Worm (Caenorhabditis elegans) whole organism, L4 larva: Measurements from ENCODE around the gene Y97E10AR.8.

Experiments
- F26F4.8 ChIP-seq: fragments of 200-800 bp; sonication (Bioruptor generic); conservative IDR thresholded peaks from 2 replicates; pipeline ENCODE4 v1.3.6; 2022; ENCODE audit warnings: missing genetic modification characterization, missing compliant biosample characterization
- F44E2.7 ChIP-seq: fragments of 200-800 bp; sonication (Bioruptor generic); IDR thresholded peaks from 2 replicates; pipeline ENCODE4 v2.1.2; 2022; ENCODE audit warnings: missing genetic modification characterization, missing compliant biosample characterization
- F49E8.2 ChIP-seq: sonication (generic microtip); optimal IDR thresholded peaks from 2 replicates; lab custom pipeline; 2016; ENCODE audit warnings: missing compliant biosample characterization, mild to moderate bottlenecking, missing genetic modification characterization, borderline replicate concordance
- Y5F2A.4 ChIP-seq: fragments of 200-800 bp; sonication (Bioruptor generic); optimal IDR thresholded peaks from 2 replicates; lab custom pipeline; 2018; ENCODE audit warnings: mild to moderate bottlenecking, missing genetic modification characterization, missing compliant biosample characterization
- ama-1 ChIP-seq: fragments of 150-350 bp; optimal IDR thresholded peaks from 2 replicates; lab custom pipeline; 2014; ENCODE audit warnings: inconsistent platforms, mixed read lengths
- ceh-20 ChIP-seq: fragments of 200-800 bp; sonication (Bioruptor generic); IDR thresholded peaks from 2 replicates; pipeline ENCODE4 v1.3.6; 2022; ENCODE audit warnings: missing genetic modification reagents, missing genetic modification characterization, missing compliant biosample characterization
- ces-1 ChIP-seq: fragments of 150-350 bp; sonication (generic microtip); optimal IDR thresholded peaks from 4 replicates; lab custom pipeline; 2014; ENCODE audit warnings: missing biosample characterization, missing genetic modification reagents, missing genetic modification characterization
- cey-2 ChIP-seq: sonication (generic microtip); optimal IDR thresholded peaks from 3 replicates; lab custom pipeline; 2017; ENCODE audit warnings: missing genetic modification characterization, mild to moderate bottlenecking, missing compliant biosample characterization, antibody characterized with exemption, borderline replicate concordance; ENCODE audit not compliant: insufficient read depth
- ctbp-1 ChIP-seq: fragments of 200-800 bp; sonication (Bioruptor generic); IDR thresholded peaks from 2 replicates; pipeline ENCODE4 v1.3.6; 2022; ENCODE audit warnings: missing genetic modification reagents, missing genetic modification characterization, missing compliant biosample characterization
- dmd-6 ChIP-seq: fragments of 200-800 bp; sonication (Bioruptor generic); IDR thresholded peaks from 2 replicates; pipeline ENCODE4 v1.3.6; 2022; ENCODE audit warnings: missing genetic modification reagents, missing genetic modification characterization, missing compliant biosample characterization
- dmd-8 ChIP-seq: fragments of 200-800 bp; sonication (Bioruptor generic); IDR thresholded peaks from 2 replicates; pipeline ENCODE4 v1.3.6; 2022; ENCODE audit warnings: missing genetic modification characterization, missing compliant biosample characterization
- fkh-10 ChIP-seq: fragments of 150-350 bp; optimal IDR thresholded peaks from 2 replicates; lab custom pipeline; 2014; ENCODE audit warnings: missing biosample characterization, missing genetic modification reagents, missing genetic modification characterization
- fos-1 ChIP-seq: fragments of 150-350 bp; optimal IDR thresholded peaks from 2 replicates; lab custom pipeline; 2014; ENCODE audit warnings: missing biosample characterization, missing genetic modification characterization
- hlh-11 ChIP-seq: fragments of 200-800 bp; sonication (Bioruptor generic); optimal IDR thresholded peaks from 2 replicates; lab custom pipeline; 2018; ENCODE audit warnings: mild to moderate bottlenecking, missing genetic modification characterization, missing compliant biosample characterization
- hlh-30 ChIP-seq: sonication (generic microtip); optimal IDR thresholded peaks from 2 replicates; lab custom pipeline; 2017; ENCODE audit warnings: antibody characterized with exemption, mild to moderate bottlenecking, missing genetic modification characterization, missing compliant biosample characterization; ENCODE audit not compliant: insufficient read depth
- jun-1 ChIP-seq: fragments of 150-350 bp; optimal IDR thresholded peaks from 2 replicates; lab custom pipeline; 2014; ENCODE audit warnings: missing biosample characterization, missing genetic modification reagents, missing genetic modification characterization
- lir-3 ChIP-seq: sonication (generic microtip); optimal IDR thresholded peaks from 2 replicates; lab custom pipeline; 2016; ENCODE audit warnings: mild to moderate bottlenecking, missing genetic modification characterization, missing compliant biosample characterization
- madf-5 ChIP-seq, 2 experiments: fragments of 200-800 bp; sonication (Bioruptor generic); IDR thresholded peaks; 2 replicates each; pipeline ENCODE4 v1.3.6; 2022; ENCODE audit warnings: missing compliant biosample characterization in 2 of 2, missing genetic modification characterization in 2 of 2
- mdl-1 ChIP-seq, 2 experiments: fragments of 150-350 bp in 1 of 2; sonication (generic microtip) in 1 of 2; optimal IDR thresholded peaks; 2 replicates each; lab custom pipeline; 2014 to 2017; ENCODE audit warnings: missing biosample characterization in 2 of 2, missing genetic modification characterization in 2 of 2
- mdt-29 ChIP-seq: fragments of 200-800 bp; sonication (Bioruptor generic); IDR thresholded peaks from 2 replicates; pipeline ENCODE4 v1.3.6; 2022; ENCODE audit warnings: missing genetic modification reagents, missing genetic modification characterization, missing compliant biosample characterization
- mep-1 ChIP-seq: fragments of 150-350 bp; sonication (generic microtip); optimal IDR thresholded peaks from 3 replicates; lab custom pipeline; 2014; ENCODE audit warnings: missing biosample characterization, missing genetic modification characterization
- mes-2 ChIP-seq: sonication (generic microtip); optimal IDR thresholded peaks from 2 replicates; lab custom pipeline; 2016; ENCODE audit warnings: missing genotype, mild to moderate bottlenecking, missing genetic modification characterization, missing compliant biosample characterization; ENCODE audit not compliant: poor library complexity, severe bottlenecking
- mxl-3 ChIP-seq: fragments of 200-800 bp; sonication (Bioruptor generic); optimal IDR thresholded peaks from 2 replicates; lab custom pipeline; 2018; ENCODE audit warnings: mild to moderate bottlenecking, missing genetic modification characterization, missing compliant biosample characterization
- nhr-102 ChIP-seq: sonication (generic microtip); optimal IDR thresholded peaks from 2 replicates; lab custom pipeline; 2016; ENCODE audit warnings: mild to moderate bottlenecking, missing genetic modification characterization, moderate library complexity, missing compliant biosample characterization
- nhr-237 ChIP-seq: sonication (generic microtip); optimal IDR thresholded peaks from 2 replicates; lab custom pipeline; 2017; ENCODE audit warnings: missing biosample characterization, missing genetic modification characterization
- nhr-25 ChIP-seq: sonication (generic microtip); optimal IDR thresholded peaks from 2 replicates; lab custom pipeline; 2017; ENCODE audit warnings: missing genetic modification characterization, mild to moderate bottlenecking, missing compliant biosample characterization, antibody characterized with exemption, moderate library complexity, borderline replicate concordance; ENCODE audit not compliant: insufficient read depth
- nhr-41 ChIP-seq: fragments of 200-800 bp; sonication (Bioruptor generic); IDR thresholded peaks from 2 replicates; pipeline ENCODE4 v1.3.6; 2022; ENCODE audit warnings: missing genetic modification reagents, missing genetic modification characterization, missing compliant biosample characterization
- nhr-48 ChIP-seq: sonication (generic microtip); optimal IDR thresholded peaks from 2 replicates; lab custom pipeline; 2016; ENCODE audit warnings: mild to moderate bottlenecking, missing genetic modification characterization, missing compliant biosample characterization
- nhr-6 ChIP-seq: fragments of 150-350 bp; optimal IDR thresholded peaks from 2 replicates; lab custom pipeline; 2014; ENCODE audit warnings: missing biosample characterization, missing genetic modification characterization
- nhr-76 ChIP-seq: fragments of 150-350 bp; optimal IDR thresholded peaks from 2 replicates; lab custom pipeline; 2014; ENCODE audit warnings: missing biosample characterization, missing genetic modification characterization
- pha-4 ChIP-seq, 2 experiments: fragments of 150-350 bp in 1 of 2; fragments of 200-800 bp in 1 of 2; sonication (Bioruptor generic) in 1 of 2; IDR thresholded peaks in 1 of 2; optimal IDR thresholded peaks in 1 of 2; 2 replicates each; pipeline versions ENCODE4 v1.3.6 to Lab custom; 2014 to 2022; ENCODE audit warnings: missing genetic modification characterization in 2 of 2, missing genetic modification reagents in 2 of 2, missing biosample characterization in 1 of 2, missing compliant biosample characterization in 1 of 2
- php-3 ChIP-seq: fragments of 200-800 bp; sonication (Bioruptor generic); IDR thresholded peaks from 2 replicates; pipeline ENCODE4 v1.3.6; 2022; ENCODE audit warnings: missing genetic modification reagents, missing genetic modification characterization, missing compliant biosample characterization
- rbr-2 ChIP-seq: sonication (generic microtip); optimal IDR thresholded peaks from 2 replicates; lab custom pipeline; 2016; ENCODE audit warnings: missing genotype, missing genetic modification characterization, missing compliant biosample characterization
- snpc-1.2 ChIP-seq: fragments of 200-800 bp; sonication (Bioruptor generic); IDR thresholded peaks from 2 replicates; pipeline ENCODE4 v1.3.6; 2022; ENCODE audit warnings: missing genetic modification reagents, missing genetic modification characterization, missing compliant biosample characterization
- unc-62 ChIP-seq, 3 experiments: fragments of 150-350 bp in 1 of 3; sonication (generic microtip); optimal IDR thresholded peaks in 2 of 3; peaks in 1 of 3; 1 replicate in 1 of 3; 2 replicates in 2 of 3; lab custom pipeline; 2014 to 2017; ENCODE audit warnings: missing biosample characterization in 3 of 3, missing genetic modification characterization in 3 of 3, missing genetic modification reagents in 3 of 3, missing genotype in 1 of 3
- vab-7 ChIP-seq: fragments of 200-800 bp; sonication (Bioruptor generic); IDR thresholded peaks from 2 replicates; pipeline ENCODE4 v1.3.6; 2022; ENCODE audit warnings: missing genetic modification reagents, missing genetic modification characterization, missing compliant biosample characterization

The Y97E10AR.8 gene

ce11 chrV:8040247-8041084 is 35.4 kb downstream of the Y97E10AR.8 start (continued):
- TF ChIP-seq ama-1 (lab: Kevin White, UChicago) (peak; percentile 88), fkh-10 (GFP tag; lab: Kevin White, UChicago) (no peak), dmd-8 (no peak), F49E8.2 (tag; lab: Kevin White, UChicago) (no peak), hlh-11 (peak; percentile 43), F44E2.7 (GFP tag; lab: Robert Waterston, UW) (no peak), vab-7 (GFP tag; lab: Robert Waterston, UW) (no peak), cey-2 (tag; lab: Kevin White, UChicago) (no peak), ceh-20 (GFP tag; lab: Robert Waterston, UW) (no peak), fos-1 (no peak), Y5F2A.4 (GFP tag; lab: Kevin White, UChicago) (no peak), nhr-237 (no peak), jun-1 (tag; lab: Kevin White, UChicago) (peak; percentile 8), ces-1 (GFP tag; lab: Kevin White, UChicago) (no peak), nhr-102 (tag; lab: Kevin White, UChicago) (no peak), rbr-2 (tag; lab: Kevin White, UChicago) (peak; percentile 40), mdl-1 (tag; optimal IDR thresholded peaks at IDR 0.05; lab: Kevin White, UChicago) (peak in 1 of 2 experiments; percentile 43), php-3 (GFP tag; lab: Robert Waterston, UW) (no peak), lir-3 (tag; lab: Kevin White, UChicago) (no peak), nhr-48 (tag; lab: Kevin White, UChicago) (peak; percentile 51), ctbp-1 (no peak), dmd-6 (GFP tag; lab: Robert Waterston, UW) (0 out of 2 replicates have a peak, but pooled peaks have one; percentile 13), nhr-6 (tag; lab: Kevin White, UChicago) (no peak), madf-5 (GFP tag; IDR thresholded peaks at IDR 0.05; lab: Robert Waterston, UW) (no peak), hlh-30 (tag; lab: Kevin White, UChicago) (peak; percentile 42), mxl-3 (GFP tag; lab: Kevin White, UChicago) (peak; percentile 17), nhr-41 (GFP tag; lab: Robert Waterston, UW) (no peak), pha-4 (GFP tag; IDR thresholded peaks at IDR 0.05; lab: Robert Waterston, UW) (no peak), pha-4 (tag; optimal IDR thresholded peaks at IDR 0.05; lab: Kevin White, UChicago) (no peak), nhr-76 (tag; lab: Kevin White, UChicago) (no peak), F26F4.8 (GFP tag; lab: Robert Waterston, UW) (no peak), mep-1 (tag; lab: Kevin White, UChicago) (peak; percentile 5), mes-2 (tag; lab: Kevin White, UChicago) (peak; percentile 4), mdt-29 (peak; percentile 73; the same call in 1 of the 2 replicates), snpc-1.2 (GFP tag; lab: Robert Waterston, UW) (no peak), nhr-25 (no peak)

ce11 chrV:8041336-8041868 is 36.3 kb downstream of the Y97E10AR.8 start:
- peak in 1 of 2 experiments; percentile 94 for TF ChIP-seq unc-62 (GFP tag; optimal IDR thresholded peaks at IDR 0.05 in 1 of 2; lab: Kevin White, UChicago)
- TF ChIP-seq unc-62 (tag; optimal IDR thresholded peaks at IDR 0.05; lab: Kevin White, UChicago), result no peak
- TF ChIP-seq mxl-3 (GFP tag; lab: Kevin White, UChicago), result no peak
- TF ChIP-seq, all 104 proteins: peak for 1
